Fruit fly (Drosophila melanogaster): ENCODE data around the gene Neb-cGP.

The Neb-cGP gene

dm6 chrX:10463056-10463710 lies 2.6 kb downstream of the Neb-cGP start (continued):
- TF ChIP-seq Pdp1 (GFP tag; optimal IDR thresholded peaks at IDR 0.05) (peak in 1 of 2 experiments; percentile 59), Kr (GFP tag; optimal IDR thresholded peaks at IDR 0.05) (no peak), knrl (GFP tag; IDR thresholded peaks at IDR 0.05; ENCODE audit: partially characterized antibody) (no peak), Awh (GFP tag; IDR thresholded peaks at IDR 0.05) (no peak), luna (GFP tag; optimal IDR thresholded peaks at IDR 0.05) (no peak), Doc2 (GFP tag; IDR thresholded peaks at IDR 0.05) (no peak), CG3163 (GFP tag; optimal IDR thresholded peaks at IDR 0.05) (no peak), CG14965 (GFP tag; optimal IDR thresholded peaks at IDR 0.05; ENCODE audit: borderline replicate concordance) (no peak), hb (GFP tag; IDR thresholded peaks at IDR 0.05; ENCODE audit: partially characterized antibody) (no peak), CG17829 (tag; optimal IDR thresholded peaks at IDR 0.05) (peak; percentile 14), pfk (GFP tag; optimal IDR thresholded peaks at IDR 0.05) (no peak), CG8089 (GFP tag; optimal IDR thresholded peaks at IDR 0.05) (no peak), bsh (GFP tag; optimal IDR thresholded peaks at IDR 0.05) (no peak), pita (GFP tag; optimal IDR thresholded peaks at IDR 0.05) (no peak), stwl (tag; optimal IDR thresholded peaks at IDR 0.05) (peak; percentile 82), CG3847 (GFP tag; IDR thresholded peaks at IDR 0.05) (peak; percentile 53), Poxn (GFP tag; IDR thresholded peaks at IDR 0.05) (no peak), Ets65A (GFP tag) (no peak), YL-1 (GFP tag; optimal IDR thresholded peaks at IDR 0.05) (peak; percentile 28), tgo (GFP tag; IDR thresholded peaks at IDR 0.05) (no peak), da (GFP tag; optimal IDR thresholded peaks at IDR 0.05) (no peak), Dp (GFP tag; optimal IDR thresholded peaks at IDR 0.05) (peak; percentile 95), sens (GFP tag) (peak; percentile 79), CG18476 (GFP tag; optimal IDR thresholded peaks at IDR 0.05) (no peak), sr (GFP tag; IDR thresholded peaks at IDR 0.05) (no peak), Mes4 (GFP tag; optimal IDR thresholded peaks at IDR 0.05) (no peak), CG9817 (tag; optimal IDR thresholded peaks at IDR 0.05) (no peak), CG14710 (tag; optimal IDR thresholded peaks at IDR 0.05) (peak; percentile 26), CG8388 (GFP tag; optimal IDR thresholded peaks at IDR 0.05) (no peak), CG1792 (GFP tag; optimal IDR thresholded peaks at IDR 0.05) (no peak), CG2889 (GFP tag; IDR thresholded peaks at IDR 0.05) (peak; percentile 53; the same call in 2 of the 3 replicates), pzg (GFP tag; optimal IDR thresholded peaks at IDR 0.05) (peak; percentile 82), dmrt11E (tag; optimal IDR thresholded peaks at IDR 0.05) (no peak), Elba2 (GFP tag; optimal IDR thresholded peaks at IDR 0.05) (peak; percentile 35), MBD-R2 (GFP tag; IDR thresholded peaks at IDR 0.05) (peak; percentile 49), CG9437 (GFP tag; optimal IDR thresholded peaks at IDR 0.05) (no peak), CG34224 (GFP tag; IDR thresholded peaks at IDR 0.05; ENCODE audit: partially characterized antibody) (peak; percentile 33; the same call in 1 of the 3 replicates), CG16863 (GFP tag; optimal IDR thresholded peaks at IDR 0.05) (no peak), row (GFP tag; IDR thresholded peaks at IDR 0.05) (peak; percentile 33; the same call in 2 of the 3 replicates), tll (GFP tag; optimal IDR thresholded peaks at IDR 0.05) (no peak), NC2α (GFP tag; optimal IDR thresholded peaks at IDR 0.05) (no peak), p53 (GFP tag; optimal IDR thresholded peaks at IDR 0.05) (no peak), MESR4 (GFP tag; optimal IDR thresholded peaks at IDR 0.05) (peak; percentile 12), vnd (GFP tag; IDR thresholded peaks at IDR 0.05; ENCODE audit: partially characterized antibody) (no peak), CG1603 (tag; optimal IDR thresholded peaks at IDR 0.05) (no peak), CG6791 (GFP tag; IDR thresholded peaks at IDR 0.05; ENCODE audit: partially characterized antibody) (peak; percentile 63; the same call in 2 of the 3 replicates), HLH54F (GFP tag; optimal IDR thresholded peaks at IDR 0.05) (no peak), TFAM (GFP tag; optimal IDR thresholded peaks at IDR 0.05) (no peak), C15 (GFP tag; IDR thresholded peaks at IDR 0.05) (no peak), vvl (GFP tag; IDR thresholded peaks at IDR 0.05) (peak; percentile 51)
